Fruit fly (Drosophila melanogaster) Kc167 (cell line): ENCODE measurements around the gene Obp19c.

ENCODE experiments used
- Sin3A ChIP-seq: fragments of >200 bp; optimal IDR thresholded peaks from 2 replicates; lab custom pipeline; 2018; ENCODE audit warnings: missing external identifiers
- h ChIP-seq: fragments of >200 bp; optimal IDR thresholded peaks from 3 replicates; lab custom pipeline; 2018; ENCODE audit warnings: missing external identifiers
- insv ChIP-seq: fragments of >200 bp; optimal IDR thresholded peaks from 3 replicates; lab custom pipeline; 2018; ENCODE audit warnings: missing external identifiers

- TF ChIP-seq h (no peak), insv (lab: Kevin White, UChicago) (no peak), Sin3A (lab: Kevin White, UChicago) (no peak)
These were observed 549 bp upstream of the Obp19c start, which contains the start of gene Obp19d for dm6 chrX:20419313-20419712.
